Fruit fly (Drosophila melanogaster) whole organism, adult: ENCODE results near the gene Adsl.

Source experiments
- CG11617 ChIP-seq: fragments of 200-800 bp; sonication (Bioruptor generic); optimal IDR thresholded peaks from 2 replicates; lab custom pipeline; 2017; ENCODE audit warnings: mild to moderate bottlenecking, missing biosample characterization, missing genetic modification reagents, missing genetic modification characterization
- CG12768 ChIP-seq: fragments of 200-800 bp; sonication (Bioruptor generic); optimal IDR thresholded peaks from 2 replicates; lab custom pipeline; 2017; ENCODE audit warnings: missing biosample characterization, missing genetic modification characterization, mild to moderate bottlenecking, moderate library complexity, missing genetic modification reagents
- CG14711 ChIP-seq: fragments of 200-800 bp; sonication (Bioruptor generic); optimal IDR thresholded peaks from 2 replicates; lab custom pipeline; 2018; ENCODE audit warnings: missing biosample characterization, mild to moderate bottlenecking, missing genetic modification characterization, moderate library complexity
- CG1620 ChIP-seq: fragments of 200-800 bp; sonication (Bioruptor generic); optimal IDR thresholded peaks from 2 replicates; lab custom pipeline; 2016; ENCODE audit warnings: missing biosample characterization, missing genetic modification characterization
- CG33017 ChIP-seq: fragments of 200-800 bp; sonication (Bioruptor generic); optimal IDR thresholded peaks from 2 replicates; lab custom pipeline; 2018; ENCODE audit warnings: missing biosample characterization, mild to moderate bottlenecking, missing genetic modification characterization, moderate library complexity
- CG5204 ChIP-seq: fragments of 200-800 bp; sonication (Bioruptor generic); optimal IDR thresholded peaks from 2 replicates; lab custom pipeline; 2016; ENCODE audit warnings: missing biosample characterization, missing genetic modification characterization
- CG7045 ChIP-seq: fragments of 200-800 bp; sonication (Bioruptor generic); optimal IDR thresholded peaks from 2 replicates; lab custom pipeline; 2017; ENCODE audit warnings: missing biosample characterization, mild to moderate bottlenecking, missing genetic modification characterization
- CG7101 ChIP-seq: fragments of 200-800 bp; sonication (Bioruptor generic); optimal IDR thresholded peaks from 2 replicates; lab custom pipeline; 2018; ENCODE audit warnings: missing biosample characterization, mild to moderate bottlenecking, missing genetic modification characterization, moderate library complexity
- Clk ChIP-seq: fragments of 200-800 bp; sonication (Bioruptor generic); optimal IDR thresholded peaks from 2 replicates; lab custom pipeline; 2017; ENCODE audit warnings: missing biosample characterization, missing genetic modification characterization
- Crg-1 ChIP-seq: fragments of 200-800 bp; sonication (Bioruptor generic); optimal IDR thresholded peaks from 2 replicates; lab custom pipeline; 2016; ENCODE audit warnings: missing biosample characterization, missing genetic modification characterization
- Hr96 ChIP-seq: fragments of 200-800 bp; sonication (Bioruptor generic); optimal IDR thresholded peaks from 2 replicates; lab custom pipeline; 2016; ENCODE audit warnings: missing biosample characterization, missing genetic modification characterization
- Mnt ChIP-seq: fragments of 200-800 bp; sonication (Bioruptor generic); optimal IDR thresholded peaks from 2 replicates; lab custom pipeline; 2016; ENCODE audit warnings: missing biosample characterization, mild to moderate bottlenecking, missing genetic modification characterization
- bab1 ChIP-seq: fragments of 200-800 bp; sonication (Bioruptor generic); optimal IDR thresholded peaks from 3 replicates; lab custom pipeline; 2019; ENCODE audit warnings: missing biosample characterization, mild to moderate bottlenecking, missing genetic modification characterization, moderate library complexity
- cic ChIP-seq: fragments of 200-800 bp; sonication (Bioruptor generic); optimal IDR thresholded peaks from 2 replicates; lab custom pipeline; 2017; ENCODE audit warnings: missing biosample characterization, mild to moderate bottlenecking, missing genetic modification characterization, moderate library complexity
- cnc ChIP-seq, 2 experiments: fragments of >200 bp; optimal IDR thresholded peaks; 2 replicates each; lab custom pipeline; 2017
- kay ChIP-seq: fragments of 200-800 bp; sonication (Bioruptor generic); peaks from one replicate; lab custom pipeline; 2016; ENCODE audit warnings: missing biosample characterization, missing genetic modification characterization, borderline replicate concordance
- ovo ChIP-seq: fragments of 200-800 bp; sonication (Bioruptor generic); optimal IDR thresholded peaks from 2 replicates; lab custom pipeline; 2016; ENCODE audit warnings: missing biosample characterization, missing genetic modification characterization
- pad ChIP-seq: fragments of 200-800 bp; sonication (Bioruptor generic); optimal IDR thresholded peaks from 3 replicates; lab custom pipeline; 2017; ENCODE audit warnings: missing biosample characterization, missing genetic modification characterization, mild to moderate bottlenecking, moderate library complexity, missing genetic modification reagents
- tj ChIP-seq: fragments of 200-800 bp; sonication (Bioruptor generic); optimal IDR thresholded peaks from 3 replicates; lab custom pipeline; 2017; ENCODE audit warnings: missing biosample characterization, mild to moderate bottlenecking, missing genetic modification characterization, moderate library complexity
- toe ChIP-seq: fragments of 200-800 bp; sonication (Bioruptor generic); optimal IDR thresholded peaks from 2 replicates; lab custom pipeline; 2016; ENCODE audit warnings: missing biosample characterization, missing genetic modification characterization

Gene Adsl

DNA sequence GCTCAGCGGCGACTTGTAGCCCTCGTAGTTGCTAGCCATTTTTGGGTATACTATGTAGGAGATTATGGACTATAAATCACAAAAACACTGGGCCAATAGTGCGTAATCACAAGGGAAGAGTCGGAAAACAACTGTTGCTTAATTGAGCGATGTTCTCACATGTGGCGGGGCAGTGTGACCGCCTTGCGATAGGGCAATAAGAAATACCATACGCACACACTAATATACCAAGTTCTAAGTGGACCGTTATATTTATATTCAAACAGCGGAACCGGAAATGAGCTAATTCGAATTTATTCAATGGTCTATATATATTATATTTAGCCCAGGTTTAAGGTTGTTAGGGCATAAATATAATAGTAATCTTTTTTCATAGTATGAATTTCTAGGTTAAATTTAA lies at the start of gene Adsl:
Gene Adsl, minus strand, starts transcription at position 165 of the 400 bp plus-strand sequence.
- TF ChIP-seq CG7101 (tag; lab: Kevin White, UChicago): peak; percentile 59
- TF ChIP-seq CG11617 (GFP tag; lab: Kevin White, UChicago): peak; percentile 65
- no peak for TF ChIP-seq Crg-1 (GFP tag; lab: Kevin White, UChicago)
- peak; percentile 24 for TF ChIP-seq CG7045 (GFP tag; lab: Kevin White, UChicago)
- TF ChIP-seq tj (GFP tag; lab: Kevin White, UChicago): peak; percentile 28
- no peak for TF ChIP-seq CG5204 (GFP tag; lab: Kevin White, UChicago)
- TF ChIP-seq CG12768 (GFP tag; lab: Kevin White, UChicago): no peak
- peak; percentile 46 for TF ChIP-seq pad (GFP tag; lab: Kevin White, UChicago)
- no peak for TF ChIP-seq cnc (optimal IDR thresholded peaks at IDR 0.05; lab: Kevin White, UChicago)
- TF ChIP-seq ovo (GFP tag; lab: Kevin White, UChicago): peak; percentile 51
- peak; percentile 18 for TF ChIP-seq CG1620
- no peak for TF ChIP-seq toe (GFP tag; lab: Kevin White, UChicago)
- peak; percentile 18 for TF ChIP-seq Hr96 (GFP tag; lab: Kevin White, UChicago)
- TF ChIP-seq kay: peak; percentile 82
- no peak for TF ChIP-seq cic
- peak; percentile 85 for TF ChIP-seq bab1 (GFP tag; lab: Kevin White, UChicago)
- TF ChIP-seq CG33017 (tag; lab: Kevin White, UChicago): peak; percentile 56
- TF ChIP-seq CG14711 (tag; lab: Kevin White, UChicago): peak; percentile 23
- TF ChIP-seq Mnt (GFP tag; lab: Kevin White, UChicago): peak; percentile 84
- no peak for TF ChIP-seq Clk (GFP tag; lab: Kevin White, UChicago)

DNA sequence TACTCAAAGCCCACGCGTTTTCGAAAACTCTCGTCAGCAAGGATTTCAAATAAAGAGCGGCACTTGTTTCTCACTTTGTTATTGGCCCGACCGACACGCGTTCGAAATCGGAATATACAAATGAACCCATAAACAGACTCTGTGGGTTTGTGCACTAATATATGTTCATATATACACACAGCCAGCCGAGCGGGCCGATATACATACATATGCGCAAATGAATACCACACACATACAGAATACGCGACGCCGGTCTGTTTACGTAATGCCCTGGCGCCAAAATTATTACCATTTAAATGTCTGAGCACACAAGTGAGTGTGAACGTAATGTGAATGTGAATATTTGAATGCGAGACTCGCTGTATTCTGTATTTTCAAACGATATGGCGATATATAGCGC lies 46.8 kb upstream of the Adsl start:
- TF ChIP-seq kay (peak; percentile 81), Hr96 (GFP tag; lab: Kevin White, UChicago) (no peak), cic (peak; percentile 74), CG12768 (GFP tag; lab: Kevin White, UChicago) (peak; percentile 16), CG11617 (GFP tag; lab: Kevin White, UChicago) (no peak), CG7101 (tag; lab: Kevin White, UChicago) (peak; percentile 4)

DNA sequence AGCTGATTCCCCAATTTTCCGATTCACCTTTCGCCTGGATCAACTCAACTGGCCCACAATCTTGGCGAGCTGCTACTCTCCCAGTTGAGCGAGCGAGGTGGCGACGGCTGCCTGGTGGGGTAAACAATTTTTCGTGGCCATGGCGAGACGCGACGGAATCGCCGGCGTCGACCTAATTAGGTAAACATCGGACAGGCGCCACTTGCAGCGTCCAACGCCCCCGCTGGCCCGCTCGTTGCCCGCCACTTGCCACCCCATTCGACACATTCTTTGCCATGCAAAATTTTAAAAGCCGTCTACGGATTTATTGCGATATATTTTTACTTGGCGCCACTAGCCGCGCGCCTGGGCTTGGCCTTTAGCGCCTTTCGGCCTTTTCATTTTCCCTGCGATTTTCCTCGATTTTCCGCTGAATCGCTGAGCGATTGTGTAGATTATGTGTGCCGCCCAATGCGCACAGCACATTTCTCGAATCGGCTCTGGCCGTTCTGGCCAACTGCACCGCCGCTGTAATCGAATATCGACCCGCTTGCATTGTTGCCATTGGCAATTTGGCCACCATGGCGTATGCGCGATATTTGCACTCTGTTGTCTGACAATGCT lies 46.0 kb upstream of the Adsl start:
- TF ChIP-seq CG11617 (GFP tag; lab: Kevin White, UChicago) (no peak), CG5204 (GFP tag; lab: Kevin White, UChicago) (no peak), kay (no peak), Mnt (GFP tag; lab: Kevin White, UChicago) (no peak), ovo (GFP tag; lab: Kevin White, UChicago) (no peak), tj (GFP tag; lab: Kevin White, UChicago) (no peak), Hr96 (GFP tag; lab: Kevin White, UChicago) (no peak), CG12768 (GFP tag; lab: Kevin White, UChicago) (no peak)

DNA sequence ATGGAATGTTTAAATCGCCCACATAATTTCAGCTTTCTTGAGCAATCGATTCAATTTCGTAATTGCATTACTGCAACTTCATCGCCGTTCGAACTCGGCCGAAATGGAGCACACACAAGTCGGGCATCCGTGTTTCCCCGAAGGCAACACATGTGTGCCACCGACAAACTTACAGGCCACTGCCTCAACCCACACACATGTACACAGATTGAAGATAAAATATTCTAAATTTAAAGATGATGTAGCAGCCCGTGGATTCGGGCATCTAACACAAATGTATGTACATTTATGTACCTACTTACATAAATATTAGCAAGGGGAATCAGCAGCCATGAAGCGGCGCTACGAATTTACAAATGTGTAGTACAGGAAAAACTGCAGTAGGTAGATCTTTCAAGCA lies 45.2 kb upstream of the Adsl start:
- TF ChIP-seq Crg-1 (GFP tag; lab: Kevin White, UChicago): no peak
- TF ChIP-seq kay: peak; percentile 81

DNA sequence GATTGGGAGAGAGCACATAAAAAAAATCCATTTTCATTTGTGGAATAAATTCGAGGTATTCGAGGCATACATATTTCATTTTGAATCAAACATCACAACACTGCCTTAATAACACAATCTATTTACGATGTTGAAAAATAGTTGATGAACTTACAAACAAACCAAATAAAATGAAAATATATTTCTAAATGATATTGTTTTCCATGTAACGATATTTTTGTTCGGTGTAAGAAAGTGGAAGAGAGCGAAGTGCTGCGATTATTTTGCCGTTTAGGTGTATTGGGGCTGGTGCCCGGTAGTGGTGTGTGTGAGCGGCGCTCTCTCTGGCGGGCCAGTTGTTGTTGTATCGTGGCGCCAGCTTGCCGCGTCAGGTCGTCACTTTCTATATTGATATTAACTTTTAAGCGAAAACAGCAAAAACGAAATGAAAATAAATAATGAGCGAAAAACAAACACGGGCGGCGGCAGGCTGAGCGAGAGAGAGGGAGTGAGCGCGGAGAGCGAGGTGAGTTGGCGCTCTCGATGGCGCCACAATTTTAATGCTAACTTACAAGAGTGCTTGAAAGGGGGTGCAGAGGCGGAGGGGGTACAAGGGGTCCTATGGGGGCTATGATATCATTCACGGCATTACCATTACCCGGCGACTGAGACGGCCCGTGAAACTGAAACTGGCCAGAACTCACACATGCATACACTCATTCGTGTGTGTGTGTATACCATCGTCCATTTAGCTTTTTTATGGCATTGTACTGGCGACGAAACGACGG lies 44.3 kb upstream of the Adsl start:
- TF ChIP-seq ovo (GFP tag; lab: Kevin White, UChicago) (peak; percentile 76), CG1620 (peak; percentile 68), toe (GFP tag; lab: Kevin White, UChicago) (peak; percentile 53), CG33017 (tag; lab: Kevin White, UChicago) (peak; percentile 87), CG14711 (tag; lab: Kevin White, UChicago) (peak; percentile 87), CG7045 (GFP tag; lab: Kevin White, UChicago) (peak; percentile 91), cic (peak; percentile 96), CG5204 (GFP tag; lab: Kevin White, UChicago) (peak; percentile 84), Clk (GFP tag; lab: Kevin White, UChicago) (peak; percentile 61), tj (GFP tag; lab: Kevin White, UChicago) (peak; percentile 88), bab1 (GFP tag; lab: Kevin White, UChicago) (peak; percentile 79), cnc (optimal IDR thresholded peaks at IDR 0.05; lab: Kevin White, UChicago) (no peak), Hr96 (GFP tag; lab: Kevin White, UChicago) (peak; percentile 74), Crg-1 (GFP tag; lab: Kevin White, UChicago) (peak; percentile 94), kay (peak; percentile 91), Mnt (GFP tag; lab: Kevin White, UChicago) (peak; percentile 78), pad (GFP tag; lab: Kevin White, UChicago) (peak; percentile 76), CG11617 (GFP tag; lab: Kevin White, UChicago) (peak; percentile 90), CG12768 (GFP tag; lab: Kevin White, UChicago) (peak; percentile 94), CG7101 (tag; lab: Kevin White, UChicago) (peak; percentile 89)

DNA sequence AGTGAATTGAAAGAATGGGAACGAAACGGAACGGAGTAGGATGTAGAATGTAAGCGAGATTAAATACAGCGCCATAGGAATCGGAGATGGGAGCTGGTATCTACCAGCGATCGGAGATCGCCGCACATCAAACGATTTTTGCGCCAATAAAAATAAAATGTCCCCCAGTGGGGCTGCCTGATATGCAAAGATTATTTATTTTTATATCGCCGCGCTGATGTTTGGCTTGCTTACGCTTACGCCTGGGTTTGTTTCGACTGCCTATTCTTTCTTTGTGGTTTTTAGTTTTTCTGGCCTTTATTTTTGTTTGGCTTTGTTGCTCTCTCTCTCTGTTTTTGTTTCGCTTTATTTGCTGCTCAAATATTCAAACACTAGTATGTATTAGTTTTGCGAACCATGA lies 42.8 kb upstream of the Adsl start:
- no peak for TF ChIP-seq CG1620
- no peak for TF ChIP-seq CG33017 (tag; lab: Kevin White, UChicago)
- no peak for TF ChIP-seq kay
- TF ChIP-seq ovo (GFP tag; lab: Kevin White, UChicago): no peak
- no peak for TF ChIP-seq Mnt (GFP tag; lab: Kevin White, UChicago)
- no peak for TF ChIP-seq bab1 (GFP tag; lab: Kevin White, UChicago)
- no peak for TF ChIP-seq Crg-1 (GFP tag; lab: Kevin White, UChicago)
- TF ChIP-seq CG12768 (GFP tag; lab: Kevin White, UChicago): no peak
- TF ChIP-seq CG7101 (tag; lab: Kevin White, UChicago): no peak
- TF ChIP-seq tj (GFP tag; lab: Kevin White, UChicago): no peak
- TF ChIP-seq CG11617 (GFP tag; lab: Kevin White, UChicago): no peak
- TF ChIP-seq pad (GFP tag; lab: Kevin White, UChicago): no peak
